Fruit fly (Drosophila melanogaster): ENCODE results near the gene Brd8.

The Brd8 gene

DNA sequence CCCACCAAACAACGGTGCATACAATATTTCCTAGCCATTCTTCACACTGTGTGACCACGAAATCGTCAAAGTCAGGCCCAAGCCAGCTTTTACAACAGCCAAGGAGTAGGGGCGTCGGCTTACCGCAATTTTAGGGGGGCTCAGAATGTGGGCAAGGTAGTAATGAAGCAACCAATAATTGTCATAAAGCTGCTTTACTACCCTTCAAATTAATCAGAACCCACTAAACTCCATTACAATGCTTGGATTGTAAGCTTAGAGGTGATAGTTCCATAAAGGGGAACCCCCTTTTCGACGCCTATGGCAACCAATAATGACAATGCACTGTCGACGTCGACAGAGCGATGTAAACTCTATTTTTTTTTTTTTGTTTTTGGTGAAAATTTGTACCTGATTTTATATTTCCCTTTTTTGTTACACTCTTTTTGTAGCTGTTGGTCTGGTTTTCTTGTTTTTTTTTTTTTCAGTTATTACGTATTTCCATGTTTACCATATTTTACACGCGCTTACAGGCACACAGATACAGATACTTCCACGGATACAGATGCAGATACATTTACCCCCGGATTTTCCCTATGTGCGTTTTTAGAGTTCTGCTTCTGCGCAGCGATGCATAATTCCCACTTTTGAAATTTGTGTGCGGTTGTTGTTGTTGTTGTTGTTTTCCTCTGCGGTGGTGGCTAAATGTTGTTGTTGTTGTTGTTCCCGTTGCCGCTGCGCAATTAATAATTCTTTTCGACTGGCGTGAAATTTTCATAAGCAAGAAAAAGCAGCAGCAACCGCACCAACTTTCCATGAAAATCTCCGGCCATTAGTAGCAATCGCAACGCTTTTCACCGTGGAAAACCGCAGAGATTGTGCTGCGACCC lies 18.4 kb upstream of the Brd8 start (continued):
- peak; percentile 69 for TF ChIP-seq en (GFP tag; optimal IDR thresholded peaks at IDR 0.05)
- no peak for TF ChIP-seq CG2889 (GFP tag; IDR thresholded peaks at IDR 0.05)
- TF ChIP-seq CG4404 (GFP tag; IDR thresholded peaks at IDR 0.05) = peak; percentile 35; the same call in 1 of the 2 replicates
- peak; percentile 68 for TF ChIP-seq CG30431 (GFP tag; optimal IDR thresholded peaks at IDR 0.05)
- peak; percentile 59 for TF ChIP-seq ro (GFP tag; IDR thresholded peaks at IDR 0.05)
- no peak for TF ChIP-seq cas (GFP tag; IDR thresholded peaks at IDR 0.05)
- TF ChIP-seq CG3163 (GFP tag; optimal IDR thresholded peaks at IDR 0.05) = peak; percentile 56
- TF ChIP-seq disco-r (GFP tag; optimal IDR thresholded peaks at IDR 0.05) = peak; percentile 34
- TF ChIP-seq ems (GFP tag; optimal IDR thresholded peaks at IDR 0.05) = peak; percentile 36
- no peak for TF ChIP-seq CG10147 (GFP tag; optimal IDR thresholded peaks at IDR 0.05)
- TF ChIP-seq Nf-YC (tag; optimal IDR thresholded peaks at IDR 0.05) = peak; percentile 39
- TF ChIP-seq CG8089 (GFP tag; optimal IDR thresholded peaks at IDR 0.05) = peak; percentile 60
- TF ChIP-seq Ssrp (tag; optimal IDR thresholded peaks at IDR 0.05) = peak; percentile 84
- TF ChIP-seq eyg (GFP tag; optimal IDR thresholded peaks at IDR 0.05) = peak; percentile 60
- peak; percentile 65 for TF ChIP-seq CG32767 (GFP tag; IDR thresholded peaks at IDR 0.05)
- TF ChIP-seq CG34422 (GFP tag; IDR thresholded peaks at IDR 0.05) = peak; percentile 81
- no peak for TF ChIP-seq hth (optimal IDR thresholded peaks at IDR 0.05)
- TF ChIP-seq Dfd (GFP tag; optimal IDR thresholded peaks at IDR 0.05) = no peak
- peak; percentile 42 for TF ChIP-seq dm (GFP tag; optimal IDR thresholded peaks at IDR 0.05)
- TF ChIP-seq HLH3B (GFP tag; IDR thresholded peaks at IDR 0.05) = peak; percentile 88
- peak in 1 of 2 experiments; percentile 78 for TF ChIP-seq Eip74EF (GFP tag; optimal IDR thresholded peaks at IDR 0.05)
- TF ChIP-seq btn (GFP tag; optimal IDR thresholded peaks at IDR 0.05) = peak; percentile 69
- peak; percentile 57 for TF ChIP-seq NfI (GFP tag; optimal IDR thresholded peaks at IDR 0.05)
- TF ChIP-seq mam (GFP tag; optimal IDR thresholded peaks at IDR 0.05) = peak; percentile 60
- TF ChIP-seq psq (GFP tag; optimal IDR thresholded peaks at IDR 0.05) = peak; percentile 18
- no peak for TF ChIP-seq rib (GFP tag; IDR thresholded peaks at IDR 0.05)
- peak; percentile 69 to 84 for TF ChIP-seq dpn (GFP tag; optimal IDR thresholded peaks at IDR 0.05)
- TF ChIP-seq ken (GFP tag; IDR thresholded peaks at IDR 0.05) = peak; percentile 80
- TF ChIP-seq ab (GFP tag; optimal IDR thresholded peaks at IDR 0.05) = no peak
- TF ChIP-seq MESR4 (GFP tag; optimal IDR thresholded peaks at IDR 0.05) = no peak
- peak; percentile 46 for TF ChIP-seq TFAM (GFP tag; optimal IDR thresholded peaks at IDR 0.05)
- peak in 1 of 2 experiments; percentile 22 for TF ChIP-seq crp (GFP tag; optimal IDR thresholded peaks at IDR 0.05)
- TF ChIP-seq ara (GFP tag; IDR thresholded peaks at IDR 0.05) = peak; percentile 85
- peak; percentile 41 for TF ChIP-seq CG31365 (tag; optimal IDR thresholded peaks at IDR 0.05)
- no peak for TF ChIP-seq gro (GFP tag; optimal IDR thresholded peaks at IDR 0.05)
- TF ChIP-seq CG2875 (GFP tag; optimal IDR thresholded peaks at IDR 0.05) = peak; percentile 81
- TF ChIP-seq CG9817 (tag; optimal IDR thresholded peaks at IDR 0.05) = peak; percentile 53
- TF ChIP-seq pan (optimal IDR thresholded peaks at IDR 0.05) = no peak
- peak in 1 of 2 experiments; percentile 71 for TF ChIP-seq pan (GFP tag; optimal IDR thresholded peaks at IDR 0.05 in 1 of 2, IDR thresholded peaks at IDR 0.05 in 1 of 2)
- TF ChIP-seq jigr1 (GFP tag; IDR thresholded peaks at IDR 0.05) = peak; percentile 80; the same call in 2 of the 3 replicates
- peak; percentile 52 for TF ChIP-seq Bteb2 (GFP tag; optimal IDR thresholded peaks at IDR 0.05)
- TF ChIP-seq Hsf (GFP tag; optimal IDR thresholded peaks at IDR 0.05) = peak; percentile 66
- no peak for TF ChIP-seq schlank (tag; optimal IDR thresholded peaks at IDR 0.05)
- TF ChIP-seq ham (GFP tag; IDR thresholded peaks at IDR 0.05) = no peak
- TF ChIP-seq CG3065 (GFP tag; optimal IDR thresholded peaks at IDR 0.05) = peak; percentile 35
- TF ChIP-seq dysf (GFP tag; IDR thresholded peaks at IDR 0.05) = peak; percentile 80
- TF ChIP-seq HmgZ (tag; optimal IDR thresholded peaks at IDR 0.05) = peak; percentile 48
- peak; percentile 73 for TF ChIP-seq CG5245 (GFP tag; optimal IDR thresholded peaks at IDR 0.05)
- no peak for TF ChIP-seq CG43689 (GFP tag; IDR thresholded peaks at IDR 0.05)
- peak; percentile 72 for TF ChIP-seq CG30403 (GFP tag; optimal IDR thresholded peaks at IDR 0.05)
